Worm (Caenorhabditis elegans) whole organism, late embryonic: Measurements from ENCODE around the gene srb-12.
A peak's percentile ranks its signal among the peaks of the same experiment; 100 is the strongest.

Experiments used
- C08G9.2 ChIP-seq: sonication (generic microtip); optimal IDR thresholded peaks from 2 replicates; lab custom pipeline; 2016; ENCODE audit warnings: mild to moderate bottlenecking, missing genetic modification characterization, moderate library complexity, missing compliant biosample characterization
- T23F11.4 ChIP-seq: fragments of 200-800 bp; sonication (Bioruptor generic); optimal IDR thresholded peaks from 2 replicates; lab custom pipeline; 2018; ENCODE audit warnings: mild to moderate bottlenecking, missing genetic modification characterization, missing compliant biosample characterization
- ahr-1 ChIP-seq: sonication (generic microtip); optimal IDR thresholded peaks from 2 replicates; lab custom pipeline; 2016; ENCODE audit warnings: missing genetic modification characterization, missing compliant biosample characterization
- ama-1 ChIP-seq: fragments of 150-350 bp; optimal IDR thresholded peaks from 2 replicates; lab custom pipeline; 2014
- ceh-2 ChIP-seq: sonication (generic microtip); optimal IDR thresholded peaks from 2 replicates; lab custom pipeline; 2016; ENCODE audit warnings: missing genotype, missing genetic modification characterization, missing compliant biosample characterization
- ceh-30 ChIP-seq: fragments of 150-350 bp; optimal IDR thresholded peaks from 2 replicates; lab custom pipeline; 2014; ENCODE audit warnings: missing biosample characterization, missing genetic modification characterization
- ceh-31 ChIP-seq: sonication (generic microtip); optimal IDR thresholded peaks from 2 replicates; lab custom pipeline; 2016; ENCODE audit warnings: missing genetic modification characterization, missing compliant biosample characterization
- ceh-34 ChIP-seq: sonication (generic microtip); optimal IDR thresholded peaks from 2 replicates; lab custom pipeline; 2016; ENCODE audit warnings: mild to moderate bottlenecking, missing genetic modification characterization, missing compliant biosample characterization
- ceh-48 ChIP-seq: sonication (generic microtip); optimal IDR thresholded peaks from 2 replicates; lab custom pipeline; 2016; ENCODE audit warnings: missing genetic modification characterization, inconsistent platforms, missing compliant biosample characterization
- ceh-9 ChIP-seq: sonication (generic microtip); optimal IDR thresholded peaks from 2 replicates; lab custom pipeline; 2016; ENCODE audit warnings: mild to moderate bottlenecking, missing genetic modification characterization, inconsistent platforms, missing compliant biosample characterization
- elt-2 ChIP-seq: sonication (generic microtip); optimal IDR thresholded peaks from 2 replicates; lab custom pipeline; 2016; ENCODE audit warnings: missing genetic modification reagents, missing genetic modification characterization, missing compliant biosample characterization
- elt-4 ChIP-seq: sonication (generic microtip); optimal IDR thresholded peaks from 2 replicates; lab custom pipeline; 2016; ENCODE audit warnings: missing genetic modification characterization, missing compliant biosample characterization
- ets-4 ChIP-seq: sonication (generic microtip); optimal IDR thresholded peaks from 2 replicates; lab custom pipeline; 2016; ENCODE audit warnings: missing genetic modification characterization, missing compliant biosample characterization
- eyg-1 ChIP-seq: sonication (generic microtip); optimal IDR thresholded peaks from 2 replicates; lab custom pipeline; 2016; ENCODE audit warnings: missing genotype, missing genetic modification characterization, missing compliant biosample characterization
- fkh-10 ChIP-seq: fragments of 150-350 bp; optimal IDR thresholded peaks from 2 replicates; lab custom pipeline; 2014; ENCODE audit warnings: missing biosample characterization, missing genetic modification reagents, missing genetic modification characterization
- gmeb-2 ChIP-seq: sonication (generic microtip); optimal IDR thresholded peaks from 2 replicates; lab custom pipeline; 2016; ENCODE audit warnings: missing genetic modification characterization, inconsistent platforms, missing compliant biosample characterization
- hlh-13 ChIP-seq: fragments of 200-800 bp; sonication (Bioruptor generic); optimal IDR thresholded peaks from 2 replicates; lab custom pipeline; 2018; ENCODE audit warnings: mild to moderate bottlenecking, missing genetic modification characterization, missing compliant biosample characterization
- hlh-15 ChIP-seq: sonication (generic microtip); optimal IDR thresholded peaks from 2 replicates; lab custom pipeline; 2016; ENCODE audit warnings: missing genetic modification characterization, missing compliant biosample characterization
- hlh-8 ChIP-seq: sonication (generic microtip); optimal IDR thresholded peaks from 2 replicates; lab custom pipeline; 2016; ENCODE audit warnings: missing genotype, missing genetic modification characterization, missing compliant biosample characterization
- lin-11 ChIP-seq: fragments of 200-800 bp; sonication (Bioruptor generic); optimal IDR thresholded peaks from 2 replicates; lab custom pipeline; 2018; ENCODE audit warnings: mild to moderate bottlenecking, missing genetic modification characterization, missing compliant biosample characterization
- mec-3 ChIP-seq: sonication (generic microtip); optimal IDR thresholded peaks from 2 replicates; lab custom pipeline; 2016; ENCODE audit warnings: borderline replicate concordance, missing genetic modification characterization, missing compliant biosample characterization
- nfya-1 ChIP-seq: sonication (generic microtip); optimal IDR thresholded peaks from 2 replicates; lab custom pipeline; 2017; ENCODE audit warnings: missing genetic modification characterization, mild to moderate bottlenecking, missing compliant biosample characterization, antibody characterized with exemption, moderate library complexity
- nhr-11 ChIP-seq: fragments of 150-350 bp; optimal IDR thresholded peaks from 2 replicates; lab custom pipeline; 2014; ENCODE audit warnings: missing biosample characterization, missing genetic modification characterization
- nhr-232 ChIP-seq: sonication (generic microtip); optimal IDR thresholded peaks from 2 replicates; lab custom pipeline; 2016; ENCODE audit warnings: missing genetic modification characterization, missing compliant biosample characterization
- odd-2 ChIP-seq: sonication (generic microtip); optimal IDR thresholded peaks from 2 replicates; lab custom pipeline; 2017; ENCODE audit warnings: antibody characterized with exemption, mild to moderate bottlenecking, missing genetic modification characterization, missing compliant biosample characterization
- pag-3 ChIP-seq: sonication (generic microtip); optimal IDR thresholded peaks from 2 replicates; lab custom pipeline; 2016; ENCODE audit warnings: missing compliant biosample characterization, missing genetic modification characterization, borderline replicate concordance
- pat-9 ChIP-seq: fragments of 200-800 bp; sonication (Bioruptor generic); optimal IDR thresholded peaks from 2 replicates; lab custom pipeline; 2018; ENCODE audit warnings: mild to moderate bottlenecking, missing genetic modification characterization, moderate library complexity, missing compliant biosample characterization
- pqm-1 ChIP-seq: sonication (generic microtip); optimal IDR thresholded peaks from 2 replicates; lab custom pipeline; 2016; ENCODE audit warnings: missing genetic modification characterization, missing compliant biosample characterization
- rnt-1 ChIP-seq: sonication (generic microtip); optimal IDR thresholded peaks from 2 replicates; lab custom pipeline; 2016; ENCODE audit warnings: missing genetic modification characterization, missing compliant biosample characterization
- sox-4 ChIP-seq: sonication (generic microtip); optimal IDR thresholded peaks from 2 replicates; lab custom pipeline; 2017; ENCODE audit warnings: mild to moderate bottlenecking, missing genetic modification characterization, inconsistent platforms, missing compliant biosample characterization
- syd-9 ChIP-seq: sonication (generic microtip); optimal IDR thresholded peaks from 2 replicates; lab custom pipeline; 2016; ENCODE audit warnings: mild to moderate bottlenecking, missing genetic modification characterization, moderate library complexity, missing compliant biosample characterization
- tbx-2 ChIP-seq: sonication (generic microtip); optimal IDR thresholded peaks from 2 replicates; lab custom pipeline; 2016; ENCODE audit warnings: missing genetic modification characterization, missing compliant biosample characterization
- ttx-3 ChIP-seq: sonication (generic microtip); optimal IDR thresholded peaks from 2 replicates; lab custom pipeline; 2016; ENCODE audit warnings: missing genetic modification reagents, missing genetic modification characterization, missing compliant biosample characterization
- unc-3 ChIP-seq, 2 experiments: fragments of 200-800 bp in 1 of 2; sonication (Bioruptor generic) in 1 of 2; sonication (generic microtip) in 1 of 2; conservative IDR thresholded peaks in 1 of 2; optimal IDR thresholded peaks in 1 of 2; 2 replicates each; pipeline versions ENCODE4 v1.3.6 to Lab custom; 2016 to 2022; ENCODE audit warnings: missing compliant biosample characterization in 2 of 2, missing genetic modification characterization in 2 of 2, missing genetic modification reagents in 1 of 2
- unc-86 ChIP-seq: sonication (generic microtip); optimal IDR thresholded peaks from 2 replicates; lab custom pipeline; 2016; ENCODE audit warnings: missing genetic modification characterization, missing compliant biosample characterization
- zip-5 ChIP-seq: sonication (generic microtip); optimal IDR thresholded peaks from 2 replicates; lab custom pipeline; 2016; ENCODE audit warnings: missing genetic modification characterization, missing compliant biosample characterization

Gene srb-12

DNA sequence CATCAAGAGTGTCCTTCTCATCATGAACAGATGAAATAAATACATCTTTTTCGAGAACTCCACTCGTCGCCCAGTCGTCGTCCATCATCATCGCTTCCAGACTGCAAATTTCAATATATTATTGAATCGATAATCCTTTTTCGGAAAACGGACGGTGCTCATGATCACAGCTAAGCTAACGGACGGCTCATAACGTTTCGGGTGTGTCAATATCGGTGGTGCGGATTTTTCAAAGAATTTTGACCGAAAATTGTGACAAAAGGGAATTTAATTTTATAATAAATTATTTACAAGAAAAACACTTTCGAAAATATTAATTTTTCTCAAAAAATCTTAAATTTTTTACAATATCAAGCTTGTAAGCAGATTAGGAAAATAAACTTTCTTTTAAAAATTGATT, 33.0 kb upstream of the srb-12 start, which contains the start of gene crh-2:
Gene crh-2 (minus strand): TSS at position 101 of the 400 bp plus-strand sequence.
- TF ChIP-seq sox-4 (tag; lab: Kevin White, UChicago) (no peak), pag-3 (tag; lab: Kevin White, UChicago) (no peak), lin-11 (tag; lab: Kevin White, UChicago) (no peak), ceh-48 (tag; lab: Kevin White, UChicago) (no peak), ceh-34 (tag; lab: Kevin White, UChicago) (no peak), T23F11.4 (GFP tag; lab: Kevin White, UChicago) (no peak), ama-1 (lab: Kevin White, UChicago) (no peak), ahr-1 (tag; lab: Kevin White, UChicago) (no peak), eyg-1 (no peak), odd-2 (tag; lab: Kevin White, UChicago) (no peak), ceh-31 (tag; lab: Kevin White, UChicago) (no peak), nhr-11 (no peak), ttx-3 (tag; lab: Kevin White, UChicago) (no peak), ceh-9 (tag; lab: Kevin White, UChicago) (no peak), unc-3 (GFP tag; conservative IDR thresholded peaks at IDR 0.05; lab: Robert Waterston, UW) (no peak), unc-3 (tag; optimal IDR thresholded peaks at IDR 0.05; lab: Kevin White, UChicago) (no peak), elt-4 (tag; lab: Kevin White, UChicago) (no peak), zip-5 (no peak), tbx-2 (tag; lab: Kevin White, UChicago) (no peak), pqm-1 (tag; lab: Kevin White, UChicago) (no peak), nfya-1 (tag; lab: Kevin White, UChicago) (no peak)

DNA sequence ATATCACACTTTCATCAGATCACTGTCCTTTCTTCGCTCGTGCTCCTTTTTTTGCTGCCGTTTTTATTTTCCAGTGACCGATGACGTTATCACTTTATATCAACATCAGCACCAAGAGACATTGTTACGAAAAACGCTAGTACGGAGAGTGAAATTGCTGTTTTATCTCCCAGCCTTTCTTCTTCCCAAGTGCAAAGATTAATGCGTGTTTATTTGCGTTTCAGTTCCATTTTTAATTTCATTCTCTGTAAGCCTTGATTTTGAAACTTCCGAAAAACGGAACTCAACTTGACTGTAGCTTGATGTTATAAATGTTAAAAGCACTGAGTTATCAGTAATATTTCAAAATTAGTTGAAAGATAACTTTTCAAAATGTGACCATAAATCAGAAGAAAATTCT, 32.4 kb upstream of the srb-12 start:
- TF ChIP-seq ceh-2 (tag; lab: Kevin White, UChicago), result no peak
- TF ChIP-seq hlh-8 (tag; lab: Kevin White, UChicago), result no peak
- TF ChIP-seq C08G9.2, result no peak
- no peak for TF ChIP-seq ama-1 (lab: Kevin White, UChicago)
- TF ChIP-seq gmeb-2 (tag; lab: Kevin White, UChicago), result no peak
- no peak for TF ChIP-seq unc-86 (tag; lab: Kevin White, UChicago)
- TF ChIP-seq pat-9 (tag; lab: Kevin White, UChicago), result no peak
- no peak for TF ChIP-seq rnt-1 (tag; lab: Kevin White, UChicago)
- no peak for TF ChIP-seq hlh-13 (GFP tag; lab: Kevin White, UChicago)
- TF ChIP-seq ceh-30 (tag; lab: Kevin White, UChicago), result no peak
- no peak for TF ChIP-seq pqm-1 (tag; lab: Kevin White, UChicago)
- no peak for TF ChIP-seq nhr-232 (tag; lab: Kevin White, UChicago)
- no peak for TF ChIP-seq fkh-10 (GFP tag; lab: Kevin White, UChicago)
- TF ChIP-seq sox-4 (tag; lab: Kevin White, UChicago), result no peak
- TF ChIP-seq mec-3 (tag; lab: Kevin White, UChicago), result no peak
- no peak for TF ChIP-seq ets-4 (tag; lab: Kevin White, UChicago)
- TF ChIP-seq elt-2, result no peak

DNA sequence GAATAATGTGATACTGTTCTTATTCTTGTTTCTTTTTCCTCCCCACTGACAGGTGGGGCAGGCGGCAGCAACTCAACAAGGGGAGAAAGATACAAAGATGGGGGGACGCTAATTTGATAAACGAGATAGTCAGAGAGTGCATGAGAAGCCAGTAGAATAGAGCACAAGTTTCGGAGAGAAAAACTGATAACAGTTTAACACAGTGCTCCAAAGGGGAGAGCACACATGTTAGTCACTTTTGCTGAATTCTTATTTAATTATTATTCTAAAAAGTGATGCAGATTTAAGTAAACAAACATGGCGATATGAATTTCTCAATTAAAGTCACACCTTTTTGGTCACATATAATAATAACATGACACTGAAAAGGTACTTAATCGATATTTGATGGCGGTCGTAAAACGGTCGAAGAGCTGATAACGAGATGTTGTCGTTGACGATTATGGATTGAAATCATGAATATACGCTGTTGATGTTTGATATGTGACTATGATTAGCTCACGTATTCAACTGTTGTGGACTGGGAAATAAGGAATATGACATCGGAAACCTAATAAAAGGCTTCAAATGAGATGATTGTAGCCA, 31.6 kb upstream of the srb-12 start:
- TF ChIP-seq syd-9 (tag; lab: Kevin White, UChicago) (no peak), elt-2 (peak; percentile 88), sox-4 (tag; lab: Kevin White, UChicago) (no peak), hlh-15 (no peak)
- TF ChIP-seq, all 69 proteins: peak for 1
